Fruit fly (Drosophila melanogaster): ENCODE data around the gene HDAC1.

- TF ChIP-seq CG14711 (tag; optimal IDR thresholded peaks at IDR 0.05) (no peak), kay (GFP tag; ENCODE audit: borderline replicate concordance) (no peak), CG1620 (GFP tag; optimal IDR thresholded peaks at IDR 0.05) (no peak), tj (GFP tag; optimal IDR thresholded peaks at IDR 0.05) (no peak)
Observed at dm6 chr3L:4667289-4667688, 40.8 kb downstream of the HDAC1 start, which contains the start of gene CG32236.

Measured in whole organism, adult.